Worm (Caenorhabditis elegans) whole organism, L3 larva: ENCODE data around the gene F45F2.10.

ENCODE experiments used
- R02D3.7 ChIP-seq: fragments of 150-350 bp; optimal IDR thresholded peaks from 2 replicates; lab custom pipeline; 2014; ENCODE audit warnings: missing biosample characterization, missing genetic modification characterization
- ZK546.5 ChIP-seq: sonication (generic microtip); optimal IDR thresholded peaks from 2 replicates; lab custom pipeline; 2017; ENCODE audit warnings: missing biosample characterization, missing genetic modification characterization
- aly-2 ChIP-seq: fragments of 150-350 bp; optimal IDR thresholded peaks from 2 replicates; lab custom pipeline; 2014; ENCODE audit warnings: missing biosample characterization, missing genetic modification characterization
- ama-1 ChIP-seq: fragments of 150-350 bp; optimal IDR thresholded peaks from 2 replicates; lab custom pipeline; 2018
- ceh-16 ChIP-seq: sonication (generic microtip); optimal IDR thresholded peaks from 2 replicates; lab custom pipeline; 2017; ENCODE audit warnings: missing biosample characterization, missing genetic modification characterization
- ceh-28 ChIP-seq: fragments of 150-350 bp; optimal IDR thresholded peaks from 2 replicates; lab custom pipeline; 2014; ENCODE audit warnings: missing biosample characterization, missing genetic modification reagents, missing genetic modification characterization
- ceh-82 ChIP-seq: fragments of 150-350 bp; optimal IDR thresholded peaks from 2 replicates; lab custom pipeline; 2014; ENCODE audit warnings: missing biosample characterization, missing genetic modification characterization
- ceh-9 ChIP-seq: sonication (generic microtip); optimal IDR thresholded peaks from 2 replicates; lab custom pipeline; 2018; ENCODE audit warnings: missing biosample characterization, missing genetic modification characterization
- daf-12 ChIP-seq: fragments of 150-350 bp; optimal IDR thresholded peaks from 2 replicates; lab custom pipeline; 2014; ENCODE audit warnings: missing biosample characterization, missing genetic modification reagents, missing genetic modification characterization
- egl-27 ChIP-seq: sonication (generic microtip); optimal IDR thresholded peaks from 4 replicates; lab custom pipeline; 2017; ENCODE audit warnings: missing biosample characterization, missing genetic modification reagents, missing genetic modification characterization
- egl-5 ChIP-seq: fragments of 150-350 bp; optimal IDR thresholded peaks from 2 replicates; lab custom pipeline; 2017; ENCODE audit warnings: missing biosample characterization, missing genetic modification reagents, missing genetic modification characterization, inconsistent platforms
- elt-1 ChIP-seq: fragments of 150-350 bp; optimal IDR thresholded peaks from 2 replicates; lab custom pipeline; 2014; ENCODE audit warnings: missing biosample characterization, missing genetic modification characterization
- elt-2 ChIP-seq: sonication (generic microtip); optimal IDR thresholded peaks from 2 replicates; lab custom pipeline; 2016; ENCODE audit warnings: missing genetic modification reagents, mild to moderate bottlenecking, missing genetic modification characterization, missing compliant biosample characterization
- elt-3 ChIP-seq, 3 experiments: fragments of 150-350 bp in 1 of 3; sonication (generic microtip) in 2 of 3; optimal IDR thresholded peaks; 2 replicates in 2 of 3; 4 replicates in 1 of 3; lab custom pipeline; 2014 to 2017; ENCODE audit warnings: missing biosample characterization in 3 of 3, missing genetic modification characterization in 3 of 3
- eor-1 ChIP-seq, 2 experiments: fragments of 150-350 bp; optimal IDR thresholded peaks; 2 replicates each; lab custom pipeline; 2014 to 2018; ENCODE audit warnings: missing biosample characterization in 2 of 2, missing genetic modification characterization in 2 of 2
- fkh-10 ChIP-seq: sonication (generic microtip); optimal IDR thresholded peaks from 2 replicates; lab custom pipeline; 2017; ENCODE audit warnings: missing biosample characterization, missing genetic modification reagents, missing genetic modification characterization
- fkh-2 ChIP-seq: fragments of 150-350 bp; optimal IDR thresholded peaks from 2 replicates; lab custom pipeline; 2014; ENCODE audit warnings: missing biosample characterization, missing genetic modification reagents, missing genetic modification characterization
- fos-1 ChIP-seq: fragments of 150-350 bp; optimal IDR thresholded peaks from 2 replicates; lab custom pipeline; 2014; ENCODE audit warnings: missing biosample characterization, missing genetic modification characterization
- hmg-11 ChIP-seq: sonication (generic microtip); optimal IDR thresholded peaks from 2 replicates; lab custom pipeline; 2016; ENCODE audit warnings: missing genetic modification characterization, missing compliant biosample characterization
- jun-1 ChIP-seq: fragments of 150-350 bp; optimal IDR thresholded peaks from 2 replicates; lab custom pipeline; 2014; ENCODE audit warnings: missing biosample characterization, missing genetic modification reagents, missing genetic modification characterization
- lin-15B ChIP-seq: fragments of 150-350 bp; optimal IDR thresholded peaks from 2 replicates; lab custom pipeline; 2014; ENCODE audit warnings: missing biosample characterization, missing genetic modification characterization
- lin-39 ChIP-seq: fragments of 150-350 bp; optimal IDR thresholded peaks from 2 replicates; lab custom pipeline; 2018; ENCODE audit warnings: missing biosample characterization, missing genetic modification reagents, missing genetic modification characterization
- lsy-12 ChIP-seq: sonication (generic microtip); optimal IDR thresholded peaks from 2 replicates; lab custom pipeline; 2016; ENCODE audit warnings: mild to moderate bottlenecking, missing genetic modification characterization, missing compliant biosample characterization
- mdl-1 ChIP-seq: fragments of 150-350 bp; optimal IDR thresholded peaks from 2 replicates; lab custom pipeline; 2014; ENCODE audit warnings: missing biosample characterization, missing genetic modification characterization
- mml-1 ChIP-seq: fragments of 150-350 bp; sonication (generic microtip); optimal IDR thresholded peaks from 3 replicates; lab custom pipeline; 2014; ENCODE audit warnings: missing biosample characterization, missing genetic modification characterization
- nfya-1 ChIP-seq: sonication (generic microtip); optimal IDR thresholded peaks from 2 replicates; lab custom pipeline; 2017; ENCODE audit warnings: missing genetic modification characterization, mild to moderate bottlenecking, missing compliant biosample characterization, antibody characterized with exemption, moderate library complexity; ENCODE audit not compliant: insufficient read depth
- nhr-11 ChIP-seq: fragments of 150-350 bp; optimal IDR thresholded peaks from 2 replicates; lab custom pipeline; 2014; ENCODE audit warnings: missing biosample characterization, missing genetic modification characterization
- nhr-12 ChIP-seq: fragments of 150-350 bp; optimal IDR thresholded peaks from 2 replicates; lab custom pipeline; 2014; ENCODE audit warnings: missing biosample characterization, missing genetic modification characterization
- nhr-23 ChIP-seq: fragments of 150-350 bp; optimal IDR thresholded peaks from 2 replicates; lab custom pipeline; 2014; ENCODE audit warnings: missing biosample characterization, missing genetic modification reagents, missing genetic modification characterization
- nhr-237 ChIP-seq: fragments of 150-350 bp; optimal IDR thresholded peaks from 2 replicates; lab custom pipeline; 2014; ENCODE audit warnings: missing biosample characterization, missing genetic modification characterization
- nhr-25 ChIP-seq: sonication (generic microtip); optimal IDR thresholded peaks from 2 replicates; lab custom pipeline; 2017; ENCODE audit warnings: missing biosample characterization, missing genetic modification characterization
- nhr-28 ChIP-seq: fragments of 150-350 bp; optimal IDR thresholded peaks from 2 replicates; lab custom pipeline; 2014; ENCODE audit warnings: missing biosample characterization, missing genetic modification characterization
- nhr-43 ChIP-seq: sonication (generic microtip); optimal IDR thresholded peaks from 2 replicates; lab custom pipeline; 2016; ENCODE audit warnings: mild to moderate bottlenecking, missing genetic modification characterization, missing compliant biosample characterization; ENCODE audit not compliant: poor library complexity, severe bottlenecking
- nhr-67 ChIP-seq: fragments of 150-350 bp; optimal IDR thresholded peaks from 2 replicates; lab custom pipeline; 2014; ENCODE audit warnings: missing biosample characterization, missing genetic modification characterization
- nhr-76 ChIP-seq: fragments of 150-350 bp; sonication (generic microtip); optimal IDR thresholded peaks from 5 replicates; lab custom pipeline; 2014; ENCODE audit warnings: missing biosample characterization, missing genetic modification characterization
- pha-4 ChIP-seq: fragments of 150-350 bp; optimal IDR thresholded peaks from 2 replicates; lab custom pipeline; 2014; ENCODE audit warnings: missing biosample characterization, missing genetic modification reagents, missing genetic modification characterization
- pqm-1 ChIP-seq: fragments of 150-350 bp; optimal IDR thresholded peaks from 2 replicates; lab custom pipeline; 2017; ENCODE audit warnings: missing biosample characterization, missing genetic modification characterization, inconsistent platforms
- skn-1 ChIP-seq: fragments of 150-350 bp; optimal IDR thresholded peaks from 2 replicates; lab custom pipeline; 2014; ENCODE audit warnings: missing biosample characterization, missing genetic modification characterization
- snpc-4 ChIP-seq: fragments of 150-350 bp; optimal IDR thresholded peaks from 2 replicates; lab custom pipeline; 2014; ENCODE audit warnings: missing biosample characterization, missing genetic modification characterization
- tbx-2 ChIP-seq: sonication (generic microtip); optimal IDR thresholded peaks from 2 replicates; lab custom pipeline; 2016; ENCODE audit warnings: mild to moderate bottlenecking, missing genetic modification characterization, missing compliant biosample characterization
- unc-62 ChIP-seq: fragments of 150-350 bp; sonication (generic microtip); optimal IDR thresholded peaks from 4 replicates; lab custom pipeline; 2014; ENCODE audit warnings: missing biosample characterization, missing genetic modification reagents, missing genetic modification characterization
- zag-1 ChIP-seq: fragments of 150-350 bp; optimal IDR thresholded peaks from 2 replicates; lab custom pipeline; 2014; ENCODE audit warnings: missing biosample characterization, missing genetic modification characterization
- ztf-11 ChIP-seq: fragments of 150-350 bp; optimal IDR thresholded peaks from 2 replicates; lab custom pipeline; 2014; ENCODE audit warnings: missing biosample characterization, missing genetic modification characterization
- ztf-4 ChIP-seq: fragments of 150-350 bp; optimal IDR thresholded peaks from 2 replicates; lab custom pipeline; 2014; ENCODE audit warnings: missing biosample characterization, missing genetic modification characterization

Gene F45F2.10

DNA sequence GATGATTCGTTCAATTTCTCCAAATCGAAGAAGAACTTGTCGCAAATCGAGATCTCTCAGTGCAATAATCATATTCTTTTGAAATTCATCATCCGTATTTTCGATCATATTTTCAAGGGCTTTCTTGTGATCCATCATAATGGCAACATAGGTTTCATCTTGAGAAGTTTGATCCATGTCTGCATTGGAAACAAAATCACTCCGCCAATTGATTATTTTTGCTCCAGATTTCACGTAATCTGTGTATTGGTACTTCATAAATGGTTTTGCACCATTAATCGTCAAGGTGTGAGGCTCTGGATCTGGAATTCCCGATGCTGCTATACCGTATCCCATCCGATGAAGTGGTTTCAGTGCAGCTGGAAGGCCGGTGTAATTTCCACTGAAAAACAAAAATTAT is 2.2 kb downstream of the F45F2.10 start:
- no peak for TF ChIP-seq ZK546.5 (tag; lab: Kevin White, UChicago)
- TF ChIP-seq, all 47 proteins: peak for 0

DNA sequence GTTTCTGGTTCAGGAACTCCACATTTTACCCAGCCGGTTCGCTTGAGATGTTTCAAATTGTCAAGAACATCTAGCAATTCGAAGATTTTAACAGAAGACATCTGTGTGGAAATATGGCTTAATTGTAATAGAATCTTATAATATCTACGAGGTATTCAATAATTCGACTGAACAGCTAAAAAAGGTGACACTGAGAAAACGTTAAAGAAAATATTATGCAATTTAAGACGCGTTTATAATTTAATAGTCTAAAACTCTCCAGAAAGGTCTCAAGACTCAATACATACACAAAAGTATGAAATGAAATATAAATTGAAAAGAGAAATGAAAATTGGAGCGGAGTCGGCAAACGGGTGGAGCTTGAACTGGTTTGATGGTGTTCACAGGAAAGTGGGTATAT is 5.3 kb downstream of the F45F2.10 start, which contains the start of gene F45F2.9:
F45F2.9 (minus strand) TSS at position 101 of the 400 bp plus-strand sequence.
- TF ChIP-seq elt-3 (tag; optimal IDR thresholded peaks at IDR 0.05; lab: Kevin White, UChicago) (no peak), nhr-23 (no peak), nhr-11 (tag; lab: Kevin White, UChicago) (no peak), tbx-2 (no peak), skn-1 (tag; lab: Kevin White, UChicago) (no peak), nhr-43 (tag; lab: Kevin White, UChicago) (no peak), ZK546.5 (tag; lab: Kevin White, UChicago) (no peak), elt-1 (tag; lab: Kevin White, UChicago) (no peak), lin-39 (tag; lab: Kevin White, UChicago) (no peak), mdl-1 (tag; lab: Kevin White, UChicago) (no peak), nhr-76 (tag; lab: Kevin White, UChicago) (no peak), nfya-1 (tag; lab: Kevin White, UChicago) (no peak), nhr-28 (no peak), eor-1 (tag; optimal IDR thresholded peaks at IDR 0.05; lab: Kevin White, UChicago) (no peak), nhr-237 (tag; lab: Kevin White, UChicago) (no peak)

DNA sequence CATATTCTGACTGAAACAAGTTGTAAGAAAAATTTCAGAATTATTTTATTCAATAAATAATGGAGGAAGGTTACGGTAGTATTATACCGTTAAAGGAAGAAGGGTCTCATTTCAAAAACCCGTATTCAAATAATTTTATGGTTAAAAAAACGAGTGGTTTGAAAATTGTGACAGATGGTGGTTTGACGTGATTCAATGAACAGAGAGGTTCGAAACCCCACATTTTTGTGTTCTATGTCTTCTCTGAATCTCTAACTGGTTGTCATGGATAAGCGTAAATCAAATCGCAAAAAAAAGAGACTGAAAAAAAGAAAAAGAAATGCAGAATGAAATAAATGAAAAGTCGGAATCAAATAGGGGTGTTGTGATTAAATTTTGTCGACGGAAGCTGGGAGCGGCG is 11.3 kb downstream of the F45F2.10 start, which contains the start of gene ZK994.6:
ZK994.6 (minus strand) TSS at position 101 of the 400 bp plus-strand sequence.
- no peak for TF ChIP-seq ceh-16 (tag; lab: Kevin White, UChicago)
- no peak for TF ChIP-seq nhr-28
- TF ChIP-seq fkh-10, result no peak
- TF ChIP-seq mml-1, result no peak
- TF ChIP-seq egl-27 (tag; lab: Kevin White, UChicago), result no peak
- TF ChIP-seq elt-1 (tag; lab: Kevin White, UChicago), result no peak
- no peak for TF ChIP-seq nhr-67 (tag; lab: Kevin White, UChicago)
- no peak for TF ChIP-seq pqm-1
- no peak for TF ChIP-seq snpc-4 (tag; lab: Kevin White, UChicago)
- no peak for TF ChIP-seq jun-1 (tag; lab: Kevin White, UChicago)

DNA sequence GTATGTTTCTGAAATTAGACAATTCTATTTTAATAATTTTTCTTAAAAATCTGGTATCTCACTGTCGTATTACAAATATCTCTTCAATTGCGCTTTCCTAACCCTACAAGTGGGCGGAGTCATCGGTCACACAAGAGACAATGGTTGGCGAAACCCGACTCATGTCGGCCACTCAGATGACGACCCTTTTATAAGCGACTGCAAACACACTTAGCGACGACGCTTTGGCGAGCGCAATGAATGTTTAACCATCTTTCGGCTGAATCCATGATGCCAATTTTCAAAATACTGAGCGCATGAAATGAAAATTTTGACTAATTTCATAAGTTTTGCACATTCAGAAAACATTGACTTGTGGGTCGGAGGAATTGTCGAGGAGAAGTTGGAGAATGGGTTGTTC is 18.3 kb downstream of the F45F2.10 start:
- peak; percentile 72 for TF ChIP-seq egl-27 (tag; lab: Kevin White, UChicago)
- no peak for TF ChIP-seq fkh-2 (tag; lab: Kevin White, UChicago)
- TF ChIP-seq nhr-28, result peak; percentile 44
- peak; percentile 68 for TF ChIP-seq zag-1 (tag; lab: Kevin White, UChicago)
- peak; percentile 90 for TF ChIP-seq ztf-4 (tag; lab: Kevin White, UChicago)
- peak; percentile 64 for TF ChIP-seq egl-5
- TF ChIP-seq lin-39 (tag; lab: Kevin White, UChicago), result peak; percentile 26
- TF ChIP-seq pqm-1, result peak; percentile 15
- TF ChIP-seq R02D3.7 (tag; lab: Kevin White, UChicago), result peak; percentile 81
- TF ChIP-seq lin-15B, result peak; percentile 7
- TF ChIP-seq nhr-12 (tag; lab: Kevin White, UChicago), result no peak
- TF ChIP-seq ama-1 (lab: Kevin White, UChicago), result peak; percentile 51
- TF ChIP-seq ceh-28 (tag; lab: Kevin White, UChicago), result peak; percentile 48
- TF ChIP-seq nhr-237 (tag; lab: Kevin White, UChicago), result no peak
- peak; percentile 53 for TF ChIP-seq ceh-16 (tag; lab: Kevin White, UChicago)
- peak; percentile 99 for TF ChIP-seq hmg-11 (tag; lab: Kevin White, UChicago)
- TF ChIP-seq elt-3 (tag; optimal IDR thresholded peaks at IDR 0.05; lab: Kevin White, UChicago), result peak in 2 of 3 experiments; percentile 68 to 86
- peak; percentile 71 for TF ChIP-seq ceh-9 (tag; lab: Kevin White, UChicago)
- TF ChIP-seq nhr-25, result peak; percentile 68
- TF ChIP-seq lsy-12 (tag; lab: Kevin White, UChicago), result peak; percentile 95
- peak; percentile 96 for TF ChIP-seq tbx-2
- peak; percentile 76 for TF ChIP-seq nfya-1 (tag; lab: Kevin White, UChicago)
- TF ChIP-seq pha-4, result no peak
- TF ChIP-seq ZK546.5 (tag; lab: Kevin White, UChicago), result peak; percentile 30
- TF ChIP-seq nhr-23, result no peak
- TF ChIP-seq nhr-76 (tag; lab: Kevin White, UChicago), result peak; percentile 41
- peak; percentile 98 for TF ChIP-seq nhr-43 (tag; lab: Kevin White, UChicago)
- TF ChIP-seq aly-2 (tag; lab: Kevin White, UChicago), result peak; percentile 89
- TF ChIP-seq ceh-82 (tag; lab: Kevin White, UChicago), result peak; percentile 91
- TF ChIP-seq mml-1, result peak; percentile 56
- TF ChIP-seq nhr-67 (tag; lab: Kevin White, UChicago), result peak; percentile 57
- TF ChIP-seq skn-1 (tag; lab: Kevin White, UChicago), result peak; percentile 45
- TF ChIP-seq snpc-4 (tag; lab: Kevin White, UChicago), result peak; percentile 100
- no peak for TF ChIP-seq nhr-11 (tag; lab: Kevin White, UChicago)
- no peak for TF ChIP-seq daf-12 (tag; lab: Kevin White, UChicago)
- no peak for TF ChIP-seq elt-1 (tag; lab: Kevin White, UChicago)
- TF ChIP-seq fos-1 (tag; lab: Kevin White, UChicago), result no peak
- peak; percentile 70 for TF ChIP-seq elt-2 (tag; lab: Kevin White, UChicago)
- TF ChIP-seq mdl-1 (tag; lab: Kevin White, UChicago), result no peak
- peak; percentile 90 for TF ChIP-seq unc-62
- TF ChIP-seq ztf-11 (tag; lab: Kevin White, UChicago), result peak; percentile 20
